Fruit fly (Drosophila melanogaster) whole organism, embryonic: ENCODE data around the gene CG42693.
A peak's percentile ranks its signal among the peaks of the same experiment; 100 is the strongest.

Experiments used
- Ada2b ChIP-seq: fragments of 200-800 bp; sonication (Bioruptor generic); IDR thresholded peaks from 2 replicates; pipeline ENCODE4 v1.3.6; 2022; ENCODE audit warnings: missing biosample characterization, missing genetic modification characterization
- Atf3 ChIP-seq: fragments of 200-800 bp; sonication (Bioruptor generic); optimal IDR thresholded peaks from 3 replicates; lab custom pipeline; 2016; ENCODE audit warnings: missing biosample characterization, missing genetic modification characterization
- CG11504 ChIP-seq: fragments of 200-800 bp; sonication (Bioruptor generic); optimal IDR thresholded peaks from 3 replicates; lab custom pipeline; 2019; ENCODE audit warnings: missing biosample characterization, mild to moderate bottlenecking, missing genetic modification characterization, moderate library complexity
- CG13894 ChIP-seq: fragments of 200-800 bp; sonication (Bioruptor generic); optimal IDR thresholded peaks from 3 replicates; lab custom pipeline; 2018; ENCODE audit warnings: missing biosample characterization, mild to moderate bottlenecking, missing genetic modification characterization, moderate library complexity
- CG14050 ChIP-seq: fragments of 200-800 bp; sonication (Bioruptor generic); IDR thresholded peaks from 3 replicates; pipeline ENCODE4 v1.3.6; 2022; ENCODE audit warnings: missing biosample characterization, missing genetic modification characterization
- CG1603 ChIP-seq: fragments of 200-800 bp; sonication (Bioruptor generic); optimal IDR thresholded peaks from 2 replicates; lab custom pipeline; 2019; ENCODE audit warnings: missing biosample characterization, mild to moderate bottlenecking, missing genetic modification characterization, moderate library complexity
- CG17361 ChIP-seq: fragments of 200-800 bp; sonication (Bioruptor generic); IDR thresholded peaks from 3 replicates; pipeline ENCODE4 v1.3.6; 2022; ENCODE audit warnings: missing biosample characterization, missing genetic modification characterization
- CG17612 ChIP-seq: fragments of 200-800 bp; sonication (Bioruptor generic); IDR thresholded peaks from 2 replicates; pipeline ENCODE4 v1.3.6; 2022; ENCODE audit warnings: missing biosample characterization, missing genetic modification characterization
- CG2678 ChIP-seq: fragments of 200-800 bp; sonication (Bioruptor generic); optimal IDR thresholded peaks from 3 replicates; lab custom pipeline; 2019; ENCODE audit warnings: missing biosample characterization, mild to moderate bottlenecking, missing genetic modification characterization, moderate library complexity
- CG3065 ChIP-seq: fragments of 200-800 bp; sonication (Bioruptor generic); optimal IDR thresholded peaks from 2 replicates; lab custom pipeline; 2016; ENCODE audit warnings: missing biosample characterization, missing genetic modification characterization
- CG31441 ChIP-seq: fragments of 200-800 bp; sonication (Bioruptor generic); IDR thresholded peaks from 2 replicates; pipeline ENCODE4 v1.3.6; 2022; ENCODE audit warnings: missing biosample characterization, missing genetic modification characterization
- CG3281 ChIP-seq: fragments of 200-800 bp; sonication (Bioruptor generic); optimal IDR thresholded peaks from 3 replicates; lab custom pipeline; 2017; ENCODE audit warnings: missing biosample characterization, mild to moderate bottlenecking, missing genetic modification characterization
- CG4617 ChIP-seq: fragments of 200-800 bp; sonication (Bioruptor generic); optimal IDR thresholded peaks from 3 replicates; lab custom pipeline; 2016; ENCODE audit warnings: missing biosample characterization, missing genetic modification characterization, borderline replicate concordance
- CG6854 ChIP-seq: fragments of 200-800 bp; sonication (Bioruptor generic); optimal IDR thresholded peaks from 3 replicates; lab custom pipeline; 2017; ENCODE audit warnings: missing biosample characterization, mild to moderate bottlenecking, missing genetic modification characterization
- CG7372 ChIP-seq: fragments of 200-800 bp; sonication (Bioruptor generic); IDR thresholded peaks from 2 replicates; pipeline ENCODE4 v1.3.6; 2022; ENCODE audit warnings: missing biosample characterization, missing genetic modification characterization
- CG7987 ChIP-seq: fragments of 200-800 bp; sonication (Bioruptor generic); optimal IDR thresholded peaks from 2 replicates; lab custom pipeline; 2018; ENCODE audit warnings: missing biosample characterization, mild to moderate bottlenecking, missing genetic modification characterization, moderate library complexity
- CG9437 ChIP-seq: fragments of 200-800 bp; sonication (Bioruptor generic); optimal IDR thresholded peaks from 2 replicates; lab custom pipeline; 2018; ENCODE audit warnings: missing biosample characterization, mild to moderate bottlenecking, missing genetic modification characterization
- D19A ChIP-seq: fragments of 200-800 bp; optimal IDR thresholded peaks from 3 replicates; lab custom pipeline; 2019; ENCODE audit warnings: missing biosample characterization, mild to moderate bottlenecking, missing genetic modification characterization, moderate library complexity
- D19B ChIP-seq: fragments of 200-800 bp; sonication (Bioruptor generic); optimal IDR thresholded peaks from 2 replicates; lab custom pipeline; 2017; ENCODE audit warnings: missing biosample characterization, mild to moderate bottlenecking, missing genetic modification characterization
- Dref ChIP-seq: fragments of 200-800 bp; sonication (Bioruptor generic); IDR thresholded peaks from 2 replicates; pipeline ENCODE4 v1.3.6; 2022; ENCODE audit warnings: missing biosample characterization, missing genetic modification characterization
- H15 ChIP-seq: fragments of 200-800 bp; sonication (Bioruptor generic); IDR thresholded peaks from 3 replicates; pipeline ENCODE4 v1.3.6; 2022; ENCODE audit warnings: missing biosample characterization, missing genetic modification characterization
- HHEX ChIP-seq: fragments of 200-800 bp; sonication (Bioruptor generic); optimal IDR thresholded peaks from 3 replicates; lab custom pipeline; 2017; ENCODE audit warnings: missing biosample characterization, mild to moderate bottlenecking, missing genetic modification characterization, missing genetic modification reagents
- HLH3B ChIP-seq: fragments of 200-800 bp; sonication (Bioruptor generic); IDR thresholded peaks from 2 replicates; pipeline ENCODE4 v1.3.6; 2022; ENCODE audit warnings: missing biosample characterization, missing genetic modification characterization
- Hmx ChIP-seq: fragments of 200-800 bp; sonication (Bioruptor generic); optimal IDR thresholded peaks from 2 replicates; lab custom pipeline; 2016; ENCODE audit warnings: missing biosample characterization, missing genetic modification characterization
- Lhr ChIP-seq: fragments of 200-800 bp; sonication (Bioruptor generic); optimal IDR thresholded peaks from 3 replicates; lab custom pipeline; 2017; ENCODE audit warnings: mild to moderate bottlenecking, missing biosample characterization, missing genetic modification reagents, missing genetic modification characterization
- Med ChIP-seq: fragments of 200-800 bp; sonication (Bioruptor generic); peaks from one replicate; lab custom pipeline; 2016; ENCODE audit warnings: missing biosample characterization, missing genetic modification characterization, mild to moderate bottlenecking, inconsistent platforms, moderate library complexity
- Myb ChIP-seq: fragments of 200-800 bp; sonication (Bioruptor generic); optimal IDR thresholded peaks from 2 replicates; lab custom pipeline; 2016; ENCODE audit warnings: missing biosample characterization, missing genetic modification characterization
- Nf-YC ChIP-seq: fragments of 200-800 bp; optimal IDR thresholded peaks from 3 replicates; lab custom pipeline; 2019; ENCODE audit warnings: missing biosample characterization, mild to moderate bottlenecking, missing genetic modification characterization, moderate library complexity
- Oli ChIP-seq: fragments of 200-800 bp; sonication (Bioruptor generic); optimal IDR thresholded peaks from 2 replicates; lab custom pipeline; 2018; ENCODE audit warnings: missing biosample characterization, mild to moderate bottlenecking, missing genetic modification characterization, moderate library complexity
- Ptx1 ChIP-seq: fragments of 200-800 bp; sonication (Bioruptor generic); IDR thresholded peaks from 2 replicates; pipeline ENCODE4 v1.3.6; 2022; ENCODE audit warnings: missing biosample characterization, missing genetic modification characterization
- Sox102F ChIP-seq: fragments of 200-800 bp; sonication (Bioruptor generic); optimal IDR thresholded peaks from 2 replicates; lab custom pipeline; 2018; ENCODE audit warnings: missing biosample characterization, mild to moderate bottlenecking, missing genetic modification characterization, moderate library complexity
- ab ChIP-seq: fragments of 200-800 bp; sonication (Bioruptor generic); optimal IDR thresholded peaks from 2 replicates; lab custom pipeline; 2016; ENCODE audit warnings: missing biosample characterization, missing genetic modification characterization
- bsh ChIP-seq, 2 experiments: fragments of 200-800 bp; sonication (Bioruptor generic); optimal IDR thresholded peaks; 2 replicates each; lab custom pipeline; 2017 to 2018; ENCODE audit warnings: mild to moderate bottlenecking in 2 of 2, missing biosample characterization in 2 of 2, missing genetic modification characterization in 2 of 2, moderate library complexity in 1 of 2
- cas ChIP-seq: fragments of 200-800 bp; sonication (Bioruptor generic); IDR thresholded peaks from 2 replicates; pipeline ENCODE4 v1.3.6; 2022; ENCODE audit warnings: missing biosample characterization, missing genetic modification characterization
- dmrt99B ChIP-seq: fragments of 200-800 bp; sonication (Bioruptor generic); optimal IDR thresholded peaks from 2 replicates; lab custom pipeline; 2018; ENCODE audit warnings: missing biosample characterization, mild to moderate bottlenecking, missing genetic modification characterization, moderate library complexity
- fd102C ChIP-seq: fragments of 200-800 bp; sonication (Bioruptor generic); optimal IDR thresholded peaks from 2 replicates; lab custom pipeline; 2018; ENCODE audit warnings: missing biosample characterization, mild to moderate bottlenecking, missing genetic modification characterization, moderate library complexity
- gsb ChIP-seq: fragments of 200-800 bp; sonication (Bioruptor generic); IDR thresholded peaks from 2 replicates; pipeline ENCODE4 v1.3.6; 2022; ENCODE audit warnings: missing biosample characterization, missing genetic modification characterization
- ind ChIP-seq: fragments of 200-800 bp; sonication (Bioruptor generic); optimal IDR thresholded peaks from 3 replicates; lab custom pipeline; 2016; ENCODE audit warnings: missing biosample characterization, missing genetic modification characterization
- lmd ChIP-seq: fragments of 200-800 bp; sonication (Bioruptor generic); IDR thresholded peaks from 2 replicates; pipeline ENCODE4 v1.3.6; 2022; ENCODE audit warnings: missing biosample characterization, missing genetic modification characterization
- oc ChIP-seq: fragments of 200-800 bp; sonication (Bioruptor generic); optimal IDR thresholded peaks from 2 replicates; lab custom pipeline; 2018; ENCODE audit warnings: missing biosample characterization, mild to moderate bottlenecking, missing genetic modification characterization, moderate library complexity
- pho ChIP-seq: fragments of 200-800 bp; sonication (Bioruptor generic); optimal IDR thresholded peaks from 2 replicates; lab custom pipeline; 2016; ENCODE audit warnings: missing biosample characterization, missing genetic modification characterization
- row ChIP-seq: fragments of 200-800 bp; sonication (Bioruptor generic); IDR thresholded peaks from 3 replicates; pipeline ENCODE4 v1.3.6; 2022; ENCODE audit warnings: missing biosample characterization, missing genetic modification characterization
- sd ChIP-seq: fragments of 200-800 bp; sonication (Bioruptor generic); optimal IDR thresholded peaks from 3 replicates; lab custom pipeline; 2018; ENCODE audit warnings: missing biosample characterization, mild to moderate bottlenecking, missing genetic modification characterization, moderate library complexity
- sens ChIP-seq: fragments of 200-800 bp; sonication (Bioruptor generic); peaks from one replicate; lab custom pipeline; 2016; ENCODE audit warnings: missing biosample characterization, missing genetic modification characterization
- sisA ChIP-seq: fragments of 200-800 bp; sonication (Bioruptor generic); IDR thresholded peaks from 2 replicates; pipeline ENCODE4 v1.3.6; 2022; ENCODE audit warnings: missing biosample characterization, missing genetic modification characterization
- slbo ChIP-seq: fragments of 200-800 bp; sonication (Bioruptor generic); IDR thresholded peaks from 2 replicates; pipeline ENCODE4 v1.3.6; 2022; ENCODE audit warnings: missing biosample characterization, missing genetic modification characterization
- slp2 ChIP-seq: fragments of 200-800 bp; sonication (Bioruptor generic); optimal IDR thresholded peaks from 2 replicates; lab custom pipeline; 2016; ENCODE audit warnings: missing biosample characterization, missing genetic modification characterization
- sr ChIP-seq: fragments of 200-800 bp; sonication (Bioruptor generic); IDR thresholded peaks from 3 replicates; pipeline ENCODE4 v1.3.6; 2022; ENCODE audit warnings: missing biosample characterization, missing genetic modification characterization
- yki ChIP-seq: fragments of >200 bp; optimal IDR thresholded peaks from 3 replicates; lab custom pipeline; 2018

The CG42693 gene

dm6 chr3R:31711270-31712029, 3.3 kb upstream of the CG42693 start (continued):
- TF ChIP-seq CG7987 (no peak), CG13894 (tag; lab: Kevin White, UChicago) (peak; percentile 24), CG14050 (GFP tag; lab: Robert Waterston, UW) (no peak), CG4617 (GFP tag; lab: Kevin White, UChicago) (no peak), Lhr (no peak), sd (tag; lab: Kevin White, UChicago) (peak; percentile 7), Med (GFP tag; lab: Kevin White, UChicago) (peak; percentile 52)

dm6 chr3R:31709769-31710168, 1.6 kb upstream of the CG42693 start:
- TF ChIP-seq row (GFP tag; lab: Robert Waterston, UW): peak; percentile 53
- peak; percentile 71 for TF ChIP-seq Med (GFP tag; lab: Kevin White, UChicago)
- TF ChIP-seq sr (GFP tag; lab: Robert Waterston, UW): peak; percentile 69; the same call in 1 of the 3 replicates
- TF ChIP-seq CG6854 (GFP tag; lab: Kevin White, UChicago): no peak
- TF ChIP-seq CG3281 (GFP tag; lab: Kevin White, UChicago): no peak
- TF ChIP-seq D19B: peak; percentile 47
- TF ChIP-seq gsb (GFP tag; lab: Robert Waterston, UW): no peak
- TF ChIP-seq sens: peak; percentile 63
- no peak for TF ChIP-seq Dref
- TF ChIP-seq Atf3: peak; percentile 7
- 0 out of 2 replicates have a peak, but pooled peaks have one; percentile 11 for TF ChIP-seq Ptx1
- TF ChIP-seq CG17612: no peak
- TF ChIP-seq CG31441 (GFP tag; lab: Robert Waterston, UW): 0 out of 2 replicates have a peak, but pooled peaks have one; percentile 27
- no peak for TF ChIP-seq Hmx (GFP tag; lab: Kevin White, UChicago)
- TF ChIP-seq pho: no peak
- no peak for TF ChIP-seq HHEX (GFP tag; lab: Kevin White, UChicago)
- no peak for TF ChIP-seq fd102C (GFP tag; lab: Kevin White, UChicago)
- TF ChIP-seq CG3065 (GFP tag; lab: Kevin White, UChicago): no peak
- TF ChIP-seq CG7372: no peak
- peak in 1 of 2 experiments; percentile 24 for TF ChIP-seq bsh (GFP tag; optimal IDR thresholded peaks at IDR 0.05; lab: Kevin White, UChicago)
- TF ChIP-seq Myb (GFP tag; lab: Kevin White, UChicago): no peak
- TF ChIP-seq lmd (GFP tag; lab: Robert Waterston, UW): peak; percentile 39; the same call in 1 of the 2 replicates
- TF ChIP-seq yki: no peak
- TF ChIP-seq Nf-YC (tag; lab: Kevin White, UChicago): no peak
- peak; percentile 25 for TF ChIP-seq oc (tag; lab: Kevin White, UChicago)
- TF ChIP-seq Oli: peak; percentile 16
- peak; percentile 26 for TF ChIP-seq CG1603
- TF ChIP-seq Ada2b (GFP tag; lab: Robert Waterston, UW): 0 out of 2 replicates have a peak, but pooled peaks have one; percentile 23
- 0 out of 3 replicates have a peak, but pooled peaks have one; percentile 24 for TF ChIP-seq CG17361 (GFP tag; lab: Robert Waterston, UW)
- TF ChIP-seq CG9437 (GFP tag; lab: Kevin White, UChicago): peak; percentile 4
- TF ChIP-seq H15 (GFP tag; lab: Robert Waterston, UW): no peak
- peak; percentile 12 for TF ChIP-seq Sox102F (GFP tag; lab: Kevin White, UChicago)
- no peak for TF ChIP-seq cas (GFP tag; lab: Robert Waterston, UW)
- 0 out of 2 replicates have a peak, but pooled peaks have one; percentile 19 for TF ChIP-seq sisA (GFP tag; lab: Robert Waterston, UW)
- peak; percentile 21 for TF ChIP-seq CG2678 (tag; lab: Kevin White, UChicago)
- TF ChIP-seq CG11504 (tag; lab: Kevin White, UChicago): peak; percentile 24
- TF ChIP-seq ab: no peak
- TF ChIP-seq D19A (tag; lab: Kevin White, UChicago): peak; percentile 65
- no peak for TF ChIP-seq slbo
- no peak for TF ChIP-seq HLH3B
- TF ChIP-seq slp2 (GFP tag; lab: Kevin White, UChicago): no peak
- no peak for TF ChIP-seq ind (GFP tag; lab: Kevin White, UChicago)
- peak; percentile 37 for TF ChIP-seq dmrt99B (tag; lab: Kevin White, UChicago)
